Worm (Caenorhabditis elegans) whole organism, mixed stage, embryonic: Measurements from ENCODE around the gene crb-1.

ENCODE experiments used
- ces-1 ChIP-seq: fragments of 150-350 bp; optimal IDR thresholded peaks from 2 replicates; lab custom pipeline; 2014; ENCODE audit warnings: missing biosample characterization, missing genetic modification reagents, missing genetic modification characterization
- cnd-1 ChIP-seq: fragments of 200-800 bp; sonication (Bioruptor generic); optimal IDR thresholded peaks from 2 replicates; lab custom pipeline; 2018; ENCODE audit warnings: mild to moderate bottlenecking, missing genetic modification characterization, missing compliant biosample characterization
- drap-1 ChIP-seq: fragments of 200-800 bp; sonication (Bioruptor generic); optimal IDR thresholded peaks from 3 replicates; lab custom pipeline; 2018; ENCODE audit warnings: mild to moderate bottlenecking, missing genetic modification characterization, missing compliant biosample characterization
- lin-13 ChIP-seq: fragments of 150-350 bp; optimal IDR thresholded peaks from 2 replicates; lab custom pipeline; 2014; ENCODE audit warnings: missing biosample characterization, missing genetic modification characterization
- mab-5 ChIP-seq: fragments of 150-350 bp; optimal IDR thresholded peaks from 2 replicates; lab custom pipeline; 2014; ENCODE audit warnings: missing biosample characterization, missing genetic modification characterization
- nhr-12 ChIP-seq: fragments of 150-350 bp; optimal IDR thresholded peaks from 2 replicates; lab custom pipeline; 2014; ENCODE audit warnings: missing biosample characterization, missing genetic modification characterization
- nhr-76 ChIP-seq: sonication (generic microtip); optimal IDR thresholded peaks from 2 replicates; lab custom pipeline; 2017; ENCODE audit warnings: missing biosample characterization, missing genetic modification characterization
- pha-4 ChIP-seq: fragments of 150-350 bp; optimal IDR thresholded peaks from 2 replicates; lab custom pipeline; 2018; ENCODE audit warnings: missing biosample characterization, missing genetic modification reagents, missing genetic modification characterization
- snpc-4 ChIP-seq: fragments of 150-350 bp; optimal IDR thresholded peaks from 2 replicates; lab custom pipeline; 2014; ENCODE audit warnings: missing biosample characterization, missing genetic modification characterization
- sptf-1 ChIP-seq: sonication (generic microtip); optimal IDR thresholded peaks from 2 replicates; lab custom pipeline; 2017; ENCODE audit warnings: mild to moderate bottlenecking, missing genetic modification characterization, moderate library complexity, missing compliant biosample characterization
- unc-62 ChIP-seq: fragments of 150-350 bp; optimal IDR thresholded peaks from 2 replicates; lab custom pipeline; 2014; ENCODE audit warnings: missing biosample characterization, missing genetic modification reagents, missing genetic modification characterization

DNA sequence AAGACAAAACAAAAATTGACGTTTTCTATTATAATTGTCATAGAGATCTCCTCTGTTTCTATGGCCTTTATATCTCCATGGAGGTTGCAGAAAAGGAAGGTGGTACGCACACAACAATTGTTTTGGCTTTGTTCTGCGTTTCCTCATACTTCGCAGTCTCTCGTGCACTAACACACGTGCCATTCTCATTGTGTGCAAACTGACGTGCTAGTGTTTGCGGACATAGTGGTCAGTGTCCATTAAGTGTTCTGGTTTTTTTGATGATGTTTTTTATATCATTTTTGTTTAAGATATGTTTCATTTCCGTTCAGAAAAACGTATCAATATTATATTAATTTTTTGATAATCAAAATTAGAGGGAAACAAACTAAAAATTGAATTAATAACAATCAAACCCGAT is 37.6 kb upstream of the crb-1 start, which contains the start of gene C36E6.2:
- peak; percentile 1 for TF ChIP-seq drap-1 (GFP tag; lab: Kevin White, UChicago)
- TF ChIP-seq pha-4 (tag; lab: Kevin White, UChicago): peak; percentile 66
- TF ChIP-seq sptf-1 (tag; lab: Kevin White, UChicago): peak; percentile 59
- TF ChIP-seq nhr-12 (tag; lab: Kevin White, UChicago): no peak
- TF ChIP-seq ces-1 (GFP tag; lab: Kevin White, UChicago): peak; percentile 57
- no peak for TF ChIP-seq mab-5
- no peak for TF ChIP-seq unc-62
- TF ChIP-seq snpc-4: no peak
- peak; percentile 57 for TF ChIP-seq lin-13
- TF ChIP-seq nhr-76 (tag; lab: Kevin White, UChicago): no peak
- TF ChIP-seq cnd-1 (tag; lab: Kevin White, UChicago): no peak
